Worm (Caenorhabditis elegans): Measurements from ENCODE around the gene srg-54.

- TF ChIP-seq ceh-9 (tag; optimal IDR thresholded peaks at IDR 0.05) (no peak), aly-2 (tag; optimal IDR thresholded peaks at IDR 0.05) (no peak), nhr-237 (tag; optimal IDR thresholded peaks at IDR 0.05) (no peak), lin-39 (tag; optimal IDR thresholded peaks at IDR 0.05) (no peak), mdl-1 (tag; optimal IDR thresholded peaks at IDR 0.05) (no peak), ceh-82 (tag; optimal IDR thresholded peaks at IDR 0.05) (no peak), elt-1 (tag; optimal IDR thresholded peaks at IDR 0.05) (no peak), nhr-77 (tag; optimal IDR thresholded peaks at IDR 0.05) (no peak), nhr-25 (tag; optimal IDR thresholded peaks at IDR 0.05) (no peak), pha-4 (tag; optimal IDR thresholded peaks at IDR 0.05) (no peak), ztf-11 (tag; optimal IDR thresholded peaks at IDR 0.05) (no peak), nhr-67 (tag; optimal IDR thresholded peaks at IDR 0.05) (no peak)
Measured at ce11 chrV:14943774-14944173, 19.8 kb upstream of the srg-54 start.

Data from whole organism, L3 larva.